Fruit fly (Drosophila melanogaster) whole organism, embryonic: ENCODE data around the gene CG15773.

Source experiments
- Aef1 ChIP-seq: fragments of 200-800 bp; sonication (Bioruptor generic); IDR thresholded peaks from 3 replicates; pipeline ENCODE4 v1.3.6; 2022; ENCODE audit warnings: missing biosample characterization, missing genetic modification characterization
- CG10274 ChIP-seq: fragments of 200-800 bp; sonication (Bioruptor generic); optimal IDR thresholded peaks from 3 replicates; lab custom pipeline; 2017; ENCODE audit warnings: missing biosample characterization, mild to moderate bottlenecking, missing genetic modification characterization
- CG11247 ChIP-seq: fragments of 200-800 bp; sonication (Bioruptor generic); IDR thresholded peaks from 2 replicates; pipeline ENCODE4 v1.3.6; 2022; ENCODE audit warnings: missing biosample characterization, missing genetic modification characterization
- CG11560 ChIP-seq: fragments of 200-800 bp; sonication (Bioruptor generic); IDR thresholded peaks from 3 replicates; pipeline ENCODE4 v1.3.6; 2022; ENCODE audit warnings: missing biosample characterization, missing genetic modification characterization
- CG12104 ChIP-seq: fragments of 200-800 bp; sonication (Bioruptor generic); optimal IDR thresholded peaks from 3 replicates; lab custom pipeline; 2016; ENCODE audit warnings: missing biosample characterization, missing genetic modification characterization
- CG12155 ChIP-seq: fragments of 200-800 bp; sonication (Bioruptor generic); optimal IDR thresholded peaks from 3 replicates; lab custom pipeline; 2016; ENCODE audit warnings: missing biosample characterization, missing genetic modification characterization
- CG12744 ChIP-seq: fragments of 200-800 bp; sonication (Bioruptor generic); optimal IDR thresholded peaks from 2 replicates; lab custom pipeline; 2016; ENCODE audit warnings: missing biosample characterization, missing genetic modification characterization
- CG15073 ChIP-seq: fragments of 200-800 bp; sonication (Bioruptor generic); optimal IDR thresholded peaks from 2 replicates; lab custom pipeline; 2016; ENCODE audit warnings: missing biosample characterization, missing genetic modification characterization
- CG15514 ChIP-seq: fragments of 200-800 bp; sonication (Bioruptor generic); optimal IDR thresholded peaks from 3 replicates; lab custom pipeline; 2017; ENCODE audit warnings: missing biosample characterization, missing genetic modification characterization, mild to moderate bottlenecking, moderate library complexity, missing genetic modification reagents
- CG1602 ChIP-seq: fragments of 200-800 bp; sonication (Bioruptor generic); optimal IDR thresholded peaks from 3 replicates; lab custom pipeline; 2016; ENCODE audit warnings: missing biosample characterization, missing genetic modification characterization
- CG16813 ChIP-seq: fragments of 200-800 bp; sonication (Bioruptor generic); IDR thresholded peaks from 3 replicates; pipeline ENCODE4 v1.3.6; 2022; ENCODE audit warnings: missing biosample characterization, missing genetic modification characterization; ENCODE audit not compliant: partially characterized antibody
- CG16863 ChIP-seq: fragments of 200-800 bp; sonication (Bioruptor generic); optimal IDR thresholded peaks from 3 replicates; lab custom pipeline; 2016; ENCODE audit warnings: missing biosample characterization, missing genetic modification characterization
- CG17186 ChIP-seq: fragments of 200-800 bp; sonication (Bioruptor generic); optimal IDR thresholded peaks from 3 replicates; lab custom pipeline; 2017; ENCODE audit warnings: missing biosample characterization, missing genetic modification reagents, missing genetic modification characterization
- CG17612 ChIP-seq: fragments of 200-800 bp; sonication (Bioruptor generic); IDR thresholded peaks from 2 replicates; pipeline ENCODE4 v1.3.6; 2022; ENCODE audit warnings: missing biosample characterization, missing genetic modification characterization
- CG18599 ChIP-seq: fragments of 200-800 bp; sonication (Bioruptor generic); optimal IDR thresholded peaks from 3 replicates; lab custom pipeline; 2017; ENCODE audit warnings: missing biosample characterization, missing genetic modification characterization, mild to moderate bottlenecking, moderate library complexity, missing genetic modification reagents
- CG18764 ChIP-seq: fragments of 200-800 bp; sonication (Bioruptor generic); optimal IDR thresholded peaks from 3 replicates; lab custom pipeline; 2016; ENCODE audit warnings: missing biosample characterization, missing genetic modification characterization
- CG2202 ChIP-seq: fragments of 200-800 bp; sonication (Bioruptor generic); optimal IDR thresholded peaks from 2 replicates; lab custom pipeline; 2018; ENCODE audit warnings: missing biosample characterization, mild to moderate bottlenecking, missing genetic modification characterization
- CG33557 ChIP-seq: fragments of 200-800 bp; sonication (Bioruptor generic); optimal IDR thresholded peaks from 2 replicates; lab custom pipeline; 2019; ENCODE audit warnings: missing biosample characterization, mild to moderate bottlenecking, missing genetic modification characterization, moderate library complexity
- CG34224 ChIP-seq: fragments of 200-800 bp; sonication (Bioruptor generic); IDR thresholded peaks from 3 replicates; pipeline ENCODE4 v1.3.6; 2022; ENCODE audit warnings: missing biosample characterization, missing genetic modification characterization; ENCODE audit not compliant: partially characterized antibody
- CG4820 ChIP-seq: fragments of 200-800 bp; sonication (Bioruptor generic); optimal IDR thresholded peaks from 3 replicates; lab custom pipeline; 2016; ENCODE audit warnings: missing biosample characterization, missing genetic modification characterization
- CG6175 ChIP-seq: fragments of 200-800 bp; sonication (Bioruptor generic); IDR thresholded peaks from 3 replicates; pipeline ENCODE4 v1.3.6; 2022; ENCODE audit warnings: missing biosample characterization, missing genetic modification characterization
- CG6854 ChIP-seq: fragments of 200-800 bp; sonication (Bioruptor generic); optimal IDR thresholded peaks from 3 replicates; lab custom pipeline; 2017; ENCODE audit warnings: missing biosample characterization, mild to moderate bottlenecking, missing genetic modification characterization
- CG7556 ChIP-seq: fragments of 200-800 bp; sonication (Bioruptor generic); optimal IDR thresholded peaks from 2 replicates; lab custom pipeline; 2017; ENCODE audit warnings: missing biosample characterization, mild to moderate bottlenecking, missing genetic modification characterization
- CG7839 ChIP-seq: fragments of 200-800 bp; sonication (Bioruptor generic); optimal IDR thresholded peaks from 3 replicates; lab custom pipeline; 2018; ENCODE audit warnings: missing biosample characterization, mild to moderate bottlenecking, missing genetic modification characterization, moderate library complexity
- CG9215 ChIP-seq: fragments of 200-800 bp; sonication (Bioruptor generic); IDR thresholded peaks from 2 replicates; pipeline ENCODE4 v1.3.6; 2022; ENCODE audit warnings: missing biosample characterization, missing genetic modification characterization
- CkIIα-i1 ChIP-seq: fragments of 200-800 bp; sonication (Bioruptor generic); IDR thresholded peaks from 2 replicates; pipeline ENCODE4 v1.3.6; 2022; ENCODE audit warnings: missing biosample characterization, missing genetic modification characterization
- Dll ChIP-seq: fragments of 200-800 bp; sonication (Bioruptor generic); IDR thresholded peaks from 4 replicates; pipeline ENCODE4 v1.3.6; 2022; ENCODE audit warnings: missing biosample characterization, missing genetic modification characterization; ENCODE audit not compliant: partially characterized antibody
- E2f1 ChIP-seq: fragments of 200-800 bp; sonication (Bioruptor generic); IDR thresholded peaks from 2 replicates; pipeline ENCODE4 v1.3.6; 2022; ENCODE audit warnings: missing biosample characterization, missing genetic modification characterization
- Jarid2 ChIP-seq: fragments of 200-800 bp; sonication (Bioruptor generic); optimal IDR thresholded peaks from 3 replicates; lab custom pipeline; 2017; ENCODE audit warnings: mild to moderate bottlenecking, missing biosample characterization, missing genetic modification reagents, missing genetic modification characterization
- Med ChIP-seq: fragments of 200-800 bp; sonication (Bioruptor generic); peaks from one replicate; lab custom pipeline; 2016; ENCODE audit warnings: missing biosample characterization, missing genetic modification characterization, mild to moderate bottlenecking, inconsistent platforms, moderate library complexity
- Myb ChIP-seq: fragments of 200-800 bp; sonication (Bioruptor generic); optimal IDR thresholded peaks from 2 replicates; lab custom pipeline; 2016; ENCODE audit warnings: missing biosample characterization, missing genetic modification characterization
- NK7.1 ChIP-seq: fragments of 200-800 bp; sonication (Bioruptor generic); optimal IDR thresholded peaks from 3 replicates; lab custom pipeline; 2016; ENCODE audit warnings: missing biosample characterization, missing genetic modification characterization
- Neu2 ChIP-seq: fragments of 200-800 bp; sonication (Bioruptor generic); optimal IDR thresholded peaks from 3 replicates; lab custom pipeline; 2016; ENCODE audit warnings: missing biosample characterization, missing genetic modification characterization, borderline replicate concordance
- Spps ChIP-seq: fragments of 200-800 bp; sonication (Bioruptor generic); optimal IDR thresholded peaks from 2 replicates; lab custom pipeline; 2018; ENCODE audit warnings: missing biosample characterization, mild to moderate bottlenecking, missing genetic modification characterization
- TFAM ChIP-seq: fragments of 200-800 bp; sonication (Bioruptor generic); optimal IDR thresholded peaks from 2 replicates; lab custom pipeline; 2017; ENCODE audit warnings: missing biosample characterization, missing genetic modification characterization, inconsistent platforms
- amos ChIP-seq: fragments of 200-800 bp; sonication (Bioruptor generic); IDR thresholded peaks from 2 replicates; pipeline ENCODE4 v1.3.6; 2022; ENCODE audit warnings: missing biosample characterization, missing genetic modification characterization; ENCODE audit not compliant: partially characterized antibody
- ato ChIP-seq: fragments of 200-800 bp; sonication (Bioruptor generic); IDR thresholded peaks from 2 replicates; pipeline ENCODE4 v1.3.6; 2022; ENCODE audit warnings: missing biosample characterization, missing genetic modification characterization; ENCODE audit not compliant: partially characterized antibody
- chm ChIP-seq: fragments of 200-800 bp; sonication (Bioruptor generic); IDR thresholded peaks from 2 replicates; pipeline ENCODE4 v1.3.6; 2022; ENCODE audit warnings: missing biosample characterization, missing genetic modification characterization
- fd3F ChIP-seq: fragments of 200-800 bp; sonication (Bioruptor generic); optimal IDR thresholded peaks from 2 replicates; lab custom pipeline; 2018; ENCODE audit warnings: missing biosample characterization, mild to moderate bottlenecking, missing genetic modification characterization, moderate library complexity
- gcm ChIP-seq: fragments of 200-800 bp; sonication (Bioruptor generic); optimal IDR thresholded peaks from 2 replicates; lab custom pipeline; 2019; ENCODE audit warnings: missing biosample characterization, mild to moderate bottlenecking, missing genetic modification characterization, moderate library complexity
- gsb ChIP-seq: fragments of 200-800 bp; sonication (Bioruptor generic); IDR thresholded peaks from 2 replicates; pipeline ENCODE4 v1.3.6; 2022; ENCODE audit warnings: missing biosample characterization, missing genetic modification characterization
- hb ChIP-seq: fragments of 200-800 bp; sonication (Bioruptor generic); IDR thresholded peaks from 3 replicates; pipeline ENCODE4 v1.3.6; 2022; ENCODE audit warnings: missing biosample characterization, missing genetic modification characterization; ENCODE audit not compliant: partially characterized antibody
- hkb ChIP-seq, 2 experiments: fragments of 200-800 bp in 1 of 2; fragments of >200 bp in 1 of 2; sonication (Bioruptor generic) in 1 of 2; IDR thresholded peaks in 1 of 2; optimal IDR thresholded peaks in 1 of 2; 2 replicates each; pipeline versions ENCODE4 v1.3.6 to Lab custom; 2017 to 2022; ENCODE audit warnings: missing biosample characterization in 1 of 2, missing genetic modification characterization in 1 of 2
- ken ChIP-seq: fragments of 200-800 bp; sonication (Bioruptor generic); IDR thresholded peaks from 3 replicates; pipeline ENCODE4 v1.3.6; 2022; ENCODE audit warnings: missing biosample characterization, missing genetic modification characterization
- lab ChIP-seq: fragments of 200-800 bp; sonication (Bioruptor generic); optimal IDR thresholded peaks from 3 replicates; lab custom pipeline; 2017; ENCODE audit warnings: missing biosample characterization, missing genetic modification characterization, mild to moderate bottlenecking, moderate library complexity, missing genetic modification reagents
- mam ChIP-seq: fragments of 200-800 bp; sonication (Bioruptor generic); optimal IDR thresholded peaks from 3 replicates; lab custom pipeline; 2016; ENCODE audit warnings: missing biosample characterization, missing genetic modification characterization
- sens-2 ChIP-seq: fragments of 200-800 bp; sonication (Bioruptor generic); IDR thresholded peaks from 2 replicates; pipeline ENCODE4 v1.3.6; 2022; ENCODE audit warnings: missing biosample characterization, missing genetic modification characterization
- sisA ChIP-seq: fragments of 200-800 bp; sonication (Bioruptor generic); IDR thresholded peaks from 2 replicates; pipeline ENCODE4 v1.3.6; 2022; ENCODE audit warnings: missing biosample characterization, missing genetic modification characterization
- wor ChIP-seq: fragments of 200-800 bp; sonication (Bioruptor generic); IDR thresholded peaks from 2 replicates; pipeline ENCODE4 v1.3.6; 2022; ENCODE audit warnings: missing biosample characterization, missing genetic modification characterization
- yki ChIP-seq: fragments of >200 bp; optimal IDR thresholded peaks from 3 replicates; lab custom pipeline; 2018

Gene CG15773

dm6 chrX:5696436-5697022, 36.0 kb upstream of the CG15773 start:
- peak; percentile 97 for TF ChIP-seq ken (GFP tag; lab: Robert Waterston, UW)
- peak; percentile 96 for TF ChIP-seq CG7556 (GFP tag; lab: Kevin White, UChicago)
- TF ChIP-seq CG11247 (GFP tag; lab: Robert Waterston, UW): peak; percentile 93
- peak; percentile 90 for TF ChIP-seq Neu2 (GFP tag; lab: Kevin White, UChicago)
- TF ChIP-seq amos (GFP tag; lab: Robert Waterston, UW): no peak
- TF ChIP-seq Spps (tag; lab: Kevin White, UChicago): peak; percentile 72
- peak; percentile 96 for TF ChIP-seq CG1602 (GFP tag; lab: Kevin White, UChicago)
- TF ChIP-seq sens-2: peak; percentile 95
- no peak for TF ChIP-seq hb
- TF ChIP-seq CG15514 (GFP tag; lab: Kevin White, UChicago): peak; percentile 85
- peak; percentile 82 for TF ChIP-seq fd3F (GFP tag; lab: Kevin White, UChicago)
- TF ChIP-seq wor: peak; percentile 86
- peak; percentile 87 for TF ChIP-seq CG15073 (GFP tag; lab: Kevin White, UChicago)
- TF ChIP-seq CG12744 (GFP tag; lab: Kevin White, UChicago): peak; percentile 96
- peak; percentile 94 for TF ChIP-seq E2f1
- TF ChIP-seq CG17612 (GFP tag; lab: Robert Waterston, UW): peak; percentile 81
- TF ChIP-seq Dll (GFP tag; lab: Robert Waterston, UW): no peak
- TF ChIP-seq CG12155 (GFP tag; lab: Kevin White, UChicago): peak; percentile 95
- peak; percentile 95 for TF ChIP-seq NK7.1
- peak; percentile 96 for TF ChIP-seq mam (GFP tag; lab: Kevin White, UChicago)
- TF ChIP-seq CG12104 (GFP tag; lab: Kevin White, UChicago): peak; percentile 95
- peak; percentile 90 for TF ChIP-seq gcm (GFP tag; lab: Kevin White, UChicago)
- TF ChIP-seq CG18599 (GFP tag; lab: Kevin White, UChicago): peak; percentile 94
- TF ChIP-seq gsb (GFP tag; lab: Robert Waterston, UW): peak; percentile 87
- TF ChIP-seq Aef1: peak; percentile 96
- TF ChIP-seq lab (GFP tag; lab: Kevin White, UChicago): peak; percentile 95
- TF ChIP-seq Jarid2 (GFP tag; lab: Kevin White, UChicago): peak; percentile 81
- TF ChIP-seq CG6854 (GFP tag; lab: Kevin White, UChicago): peak; percentile 86
- TF ChIP-seq CG6175 (GFP tag; lab: Robert Waterston, UW): peak; percentile 87
- TF ChIP-seq CG4820 (GFP tag; lab: Kevin White, UChicago): peak; percentile 98
- peak; percentile 96 for TF ChIP-seq CG7839 (tag; lab: Kevin White, UChicago)
- TF ChIP-seq CG11560 (tag; lab: Robert Waterston, UW): peak; percentile 86
- peak; percentile 86 for TF ChIP-seq CG9215 (GFP tag; lab: Robert Waterston, UW)
- peak; percentile 88 for TF ChIP-seq CG2202 (tag; lab: Kevin White, UChicago)
- no peak for TF ChIP-seq CG16813 (GFP tag; lab: Robert Waterston, UW)
- TF ChIP-seq CG18764: peak; percentile 95
- no peak for TF ChIP-seq yki
- TF ChIP-seq CG34224 (GFP tag; lab: Robert Waterston, UW): no peak
- TF ChIP-seq CkIIα-i1 (GFP tag; lab: Robert Waterston, UW): peak; percentile 89
- TF ChIP-seq CG33557: peak; percentile 95
- TF ChIP-seq hkb (optimal IDR thresholded peaks at IDR 0.05; lab: Kevin White, UChicago): no peak
- TF ChIP-seq hkb (GFP tag; IDR thresholded peaks at IDR 0.05; lab: Robert Waterston, UW): peak; percentile 96
- TF ChIP-seq Myb (GFP tag; lab: Kevin White, UChicago): peak; percentile 90
- TF ChIP-seq CG16863 (GFP tag; lab: Kevin White, UChicago): peak; percentile 98
- peak; percentile 86 for TF ChIP-seq CG17186 (GFP tag; lab: Kevin White, UChicago)
- peak; percentile 88 for TF ChIP-seq CG10274 (GFP tag; lab: Kevin White, UChicago)
- peak; percentile 96 for TF ChIP-seq sisA (GFP tag; lab: Robert Waterston, UW)
- TF ChIP-seq Med (GFP tag; lab: Kevin White, UChicago): peak; percentile 99
- peak; percentile 96 for TF ChIP-seq chm
- TF ChIP-seq TFAM (GFP tag; lab: Kevin White, UChicago): peak; percentile 81
- no peak for TF ChIP-seq ato (GFP tag; lab: Robert Waterston, UW)
